Fruit fly (Drosophila melanogaster): ENCODE measurements around the gene CG6592.

CG6592 gene

DNA sequence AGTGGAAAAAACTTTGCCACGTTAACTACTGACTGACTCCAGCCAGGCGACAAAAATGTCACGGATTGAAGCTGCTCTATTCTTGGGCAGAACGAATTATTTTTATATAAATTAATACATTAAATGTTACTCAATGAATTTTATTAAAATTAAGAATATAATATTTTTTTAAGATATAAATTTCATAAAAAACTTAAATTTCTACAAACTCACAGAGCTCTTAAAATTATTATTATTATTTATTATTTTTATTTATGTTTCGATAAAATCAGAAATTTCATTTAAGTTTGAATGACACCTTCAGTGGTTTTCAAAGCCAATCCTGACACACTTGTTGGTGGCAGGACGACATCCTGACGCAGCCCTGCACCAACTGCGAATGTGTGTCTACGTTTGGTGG lies 25.7 kb downstream of the CG6592 start (continued):
- no peak for TF ChIP-seq Hr38 (GFP tag; optimal IDR thresholded peaks at IDR 0.05)
- no peak for TF ChIP-seq CG9139 (GFP tag; optimal IDR thresholded peaks at IDR 0.05)
- no peak for TF ChIP-seq CG11294 (GFP tag; IDR thresholded peaks at IDR 0.05)
- TF ChIP-seq Ets21C (GFP tag; optimal IDR thresholded peaks at IDR 0.05), result no peak
- TF ChIP-seq CG10631 (GFP tag; optimal IDR thresholded peaks at IDR 0.05), result peak; percentile 69
- TF ChIP-seq fd59A (GFP tag; optimal IDR thresholded peaks at IDR 0.05), result peak; percentile 33
- peak; percentile 83 for TF ChIP-seq CG32006 (GFP tag; optimal IDR thresholded peaks at IDR 0.05)
- peak; percentile 83 for TF ChIP-seq achi (GFP tag; optimal IDR thresholded peaks at IDR 0.05)
- TF ChIP-seq eg (GFP tag; IDR thresholded peaks at IDR 0.05), result peak; percentile 62; the same call in 1 of the 3 replicates
- TF ChIP-seq spab (GFP tag; optimal IDR thresholded peaks at IDR 0.05), result peak; percentile 46
- TF ChIP-seq CG6792 (GFP tag; optimal IDR thresholded peaks at IDR 0.05), result peak; percentile 55
- TF ChIP-seq pdm3 (GFP tag; optimal IDR thresholded peaks at IDR 0.05), result peak; percentile 23
- TF ChIP-seq salr (GFP tag; optimal IDR thresholded peaks at IDR 0.05), result peak in 1 of 2 experiments; percentile 73
- peak; percentile 26 for TF ChIP-seq Sox102F (GFP tag; optimal IDR thresholded peaks at IDR 0.05)
- TF ChIP-seq Hr39 (GFP tag; optimal IDR thresholded peaks at IDR 0.05), result peak; percentile 7
- peak; percentile 63 for TF ChIP-seq dsx (GFP tag; optimal IDR thresholded peaks at IDR 0.05; ENCODE audit: poor library complexity, severe bottlenecking)
- no peak for TF ChIP-seq Eip75B (GFP tag; optimal IDR thresholded peaks at IDR 0.05)
- TF ChIP-seq Sox15 (GFP tag; optimal IDR thresholded peaks at IDR 0.05), result peak; percentile 22
- TF ChIP-seq CG6276 (GFP tag; optimal IDR thresholded peaks at IDR 0.05), result peak; percentile 45
- no peak for TF ChIP-seq fd85E (GFP tag; optimal IDR thresholded peaks at IDR 0.05)
- TF ChIP-seq Smox (GFP tag; optimal IDR thresholded peaks at IDR 0.05), result peak; percentile 11
- TF ChIP-seq CG6163 (GFP tag; IDR thresholded peaks at IDR 0.05), result 0 out of 3 replicates have a peak, but pooled peaks have one; percentile 5

DNA sequence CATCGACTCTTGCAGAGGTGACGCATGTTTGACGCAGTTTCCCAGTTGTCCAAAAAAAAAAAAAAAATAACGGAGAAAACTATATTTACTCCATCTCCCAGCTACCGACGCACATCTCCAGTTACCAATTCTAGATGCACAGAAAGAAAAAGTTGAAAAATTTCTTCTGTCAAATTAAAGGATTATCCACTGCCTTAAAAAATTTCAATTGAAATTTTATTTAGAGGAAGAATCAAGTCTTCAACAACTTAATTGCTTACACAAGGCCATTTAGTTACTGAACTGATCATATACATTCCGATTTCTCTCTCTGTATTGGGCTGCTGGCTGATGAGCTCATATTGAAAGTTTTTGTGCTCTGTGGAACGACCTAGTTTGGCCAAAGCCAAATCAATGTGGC lies 26.5 kb downstream of the CG6592 start:
- TF ChIP-seq salr (GFP tag; optimal IDR thresholded peaks at IDR 0.05) (no peak), CG4318 (GFP tag; optimal IDR thresholded peaks at IDR 0.05) (peak; percentile 6), acj6 (GFP tag; optimal IDR thresholded peaks at IDR 0.05) (peak; percentile 40), Hr39 (GFP tag; optimal IDR thresholded peaks at IDR 0.05) (peak; percentile 2), CG1621 (tag; optimal IDR thresholded peaks at IDR 0.05) (no peak), fd85E (GFP tag; optimal IDR thresholded peaks at IDR 0.05) (no peak), lz (GFP tag; optimal IDR thresholded peaks at IDR 0.05) (no peak), CG32006 (GFP tag; optimal IDR thresholded peaks at IDR 0.05) (peak; percentile 58), Sox102F (GFP tag; optimal IDR thresholded peaks at IDR 0.05) (no peak), Eip78C (GFP tag) (peak; percentile 49), CG6854 (GFP tag; optimal IDR thresholded peaks at IDR 0.05) (no peak), Met (GFP tag; optimal IDR thresholded peaks at IDR 0.05) (peak; percentile 20), Hr4 (GFP tag; optimal IDR thresholded peaks at IDR 0.05) (peak; percentile 41), CG6276 (GFP tag; optimal IDR thresholded peaks at IDR 0.05) (no peak), pdm3 (GFP tag; optimal IDR thresholded peaks at IDR 0.05) (peak; percentile 40), Sox15 (GFP tag; optimal IDR thresholded peaks at IDR 0.05) (no peak), CG10631 (GFP tag; optimal IDR thresholded peaks at IDR 0.05) (peak; percentile 36), Hr38 (GFP tag; optimal IDR thresholded peaks at IDR 0.05) (no peak), cyc (GFP tag; optimal IDR thresholded peaks at IDR 0.05) (no peak), net (GFP tag; optimal IDR thresholded peaks at IDR 0.05) (no peak), fd59A (GFP tag; optimal IDR thresholded peaks at IDR 0.05) (no peak), Eip93F (GFP tag; optimal IDR thresholded peaks at IDR 0.05) (no peak), OdsH (GFP tag; optimal IDR thresholded peaks at IDR 0.05) (peak; percentile 37), eg (GFP tag; IDR thresholded peaks at IDR 0.05) (peak; percentile 50; the same call in 1 of the 3 replicates), dac (GFP tag; optimal IDR thresholded peaks at IDR 0.05) (no peak), CG8119 (GFP tag; IDR thresholded peaks at IDR 0.05) (0 out of 3 replicates have a peak, but pooled peaks have one; percentile 26), achi (GFP tag; optimal IDR thresholded peaks at IDR 0.05) (peak; percentile 23), CG8632 (GFP tag; optimal IDR thresholded peaks at IDR 0.05) (no peak), Eip75B (GFP tag; optimal IDR thresholded peaks at IDR 0.05) (no peak), spab (GFP tag; optimal IDR thresholded peaks at IDR 0.05) (no peak), CG15336 (GFP tag; IDR thresholded peaks at IDR 0.05) (peak; percentile 48), CG8319 (GFP tag; optimal IDR thresholded peaks at IDR 0.05) (no peak), CG16779 (tag; optimal IDR thresholded peaks at IDR 0.05) (no peak)

All from whole organism, prepupa.